Fruit fly (Drosophila melanogaster): ENCODE data around the gene CG4511.

The CG4511 gene

DNA sequence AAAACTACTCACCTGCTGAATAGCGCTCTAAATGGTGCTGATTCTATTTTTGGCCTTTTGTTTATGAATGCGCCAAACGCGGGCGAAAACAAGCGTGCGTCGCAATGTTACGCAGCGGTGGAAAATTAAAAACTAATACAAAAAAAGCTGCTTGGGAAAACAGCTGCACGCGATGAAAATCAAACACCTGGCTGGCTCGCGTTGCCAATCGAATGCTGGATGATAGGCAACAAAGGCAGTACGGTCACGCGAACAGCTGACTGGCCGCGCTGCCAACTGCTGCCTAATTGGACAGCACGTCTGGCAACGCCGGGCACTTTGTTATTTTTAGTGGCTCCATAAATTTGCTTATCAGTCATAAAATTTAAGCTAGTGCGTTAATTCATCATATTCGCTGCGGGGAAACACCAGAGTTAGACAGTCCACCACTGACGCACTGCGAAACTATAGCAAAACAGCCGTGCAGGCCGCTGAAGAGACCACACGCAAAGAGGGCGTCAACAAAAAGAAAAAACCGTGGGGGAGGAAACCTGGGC, 14.2 kb downstream of the CG4511 start, which contains the start of the genes SelR and Tsp86D (continued):
- no peak for TF ChIP-seq Usf (GFP tag; optimal IDR thresholded peaks at IDR 0.05)
- TF ChIP-seq yki (optimal IDR thresholded peaks at IDR 0.05) = no peak
- TF ChIP-seq CG13296 (GFP tag; optimal IDR thresholded peaks at IDR 0.05) = peak; percentile 73
- no peak for TF ChIP-seq CG5245 (GFP tag; optimal IDR thresholded peaks at IDR 0.05)
- TF ChIP-seq D19B (GFP tag; optimal IDR thresholded peaks at IDR 0.05) = no peak
- no peak for TF ChIP-seq nerfin-2 (GFP tag; IDR thresholded peaks at IDR 0.05; ENCODE audit: partially characterized antibody)
- peak; percentile 17 for TF ChIP-seq Antp (GFP tag; optimal IDR thresholded peaks at IDR 0.05)
- no peak for TF ChIP-seq Drgx (GFP tag; IDR thresholded peaks at IDR 0.05)
- TF ChIP-seq CG3995 (GFP tag; optimal IDR thresholded peaks at IDR 0.05) = no peak
- peak in 1 of 2 experiments; percentile 35 for TF ChIP-seq insv (GFP tag; optimal IDR thresholded peaks at IDR 0.05)
- peak; percentile 13; the same call in 1 of the 3 replicates for TF ChIP-seq row (GFP tag; IDR thresholded peaks at IDR 0.05)
- no peak for TF ChIP-seq Ssrp (tag; optimal IDR thresholded peaks at IDR 0.05)
- TF ChIP-seq mirr (GFP tag; optimal IDR thresholded peaks at IDR 0.05) = peak; percentile 82
- TF ChIP-seq grau (tag; optimal IDR thresholded peaks at IDR 0.05) = peak; percentile 32
- TF ChIP-seq Dbx (GFP tag; IDR thresholded peaks at IDR 0.05) = peak; percentile 28; the same call in 2 of the 3 replicates
- peak; percentile 84 for TF ChIP-seq CG13894 (tag; optimal IDR thresholded peaks at IDR 0.05)
- no peak for TF ChIP-seq TFAM (GFP tag; optimal IDR thresholded peaks at IDR 0.05)
- peak; percentile 67 for TF ChIP-seq Hmr (GFP tag; optimal IDR thresholded peaks at IDR 0.05)
- TF ChIP-seq caup (GFP tag; optimal IDR thresholded peaks at IDR 0.05; ENCODE audit: severe bottlenecking) = peak; percentile 42
- TF ChIP-seq CG7372 (GFP tag; IDR thresholded peaks at IDR 0.05) = no peak
- TF ChIP-seq p53 (GFP tag; optimal IDR thresholded peaks at IDR 0.05) = peak; percentile 57
- no peak for TF ChIP-seq hth (optimal IDR thresholded peaks at IDR 0.05)
- peak; percentile 65 for TF ChIP-seq CG14710 (tag; optimal IDR thresholded peaks at IDR 0.05)
- TF ChIP-seq peb (GFP tag; IDR thresholded peaks at IDR 0.05) = no peak
- TF ChIP-seq CG2199 (GFP tag; IDR thresholded peaks at IDR 0.05) = no peak
- TF ChIP-seq CG9932 (GFP tag; IDR thresholded peaks at IDR 0.05) = no peak
- TF ChIP-seq sob (GFP tag; IDR thresholded peaks at IDR 0.05) = peak; percentile 41; the same call in 1 of the 2 replicates
- TF ChIP-seq CG3065 (GFP tag; optimal IDR thresholded peaks at IDR 0.05) = no peak
- TF ChIP-seq YL-1 (GFP tag; optimal IDR thresholded peaks at IDR 0.05) = peak; percentile 95
- no peak for TF ChIP-seq pros (GFP tag; optimal IDR thresholded peaks at IDR 0.05)
- TF ChIP-seq CG8388 (GFP tag; optimal IDR thresholded peaks at IDR 0.05) = no peak
- TF ChIP-seq cwo (GFP tag; optimal IDR thresholded peaks at IDR 0.05) = peak; percentile 47
- no peak for TF ChIP-seq HLH54F (GFP tag; optimal IDR thresholded peaks at IDR 0.05)
- peak; percentile 15 for TF ChIP-seq CG12769 (tag; optimal IDR thresholded peaks at IDR 0.05)
- no peak for TF ChIP-seq Spps (tag; optimal IDR thresholded peaks at IDR 0.05)
- no peak for TF ChIP-seq al (GFP tag; IDR thresholded peaks at IDR 0.05)
- peak; percentile 69 for TF ChIP-seq CG3281 (GFP tag; optimal IDR thresholded peaks at IDR 0.05)
- TF ChIP-seq CG15696 (tag; optimal IDR thresholded peaks at IDR 0.05) = no peak
- TF ChIP-seq schlank (tag; optimal IDR thresholded peaks at IDR 0.05) = peak; percentile 6
- peak; percentile 47 for TF ChIP-seq CG12071 (GFP tag; optimal IDR thresholded peaks at IDR 0.05)
- peak; percentile 26; the same call in 1 of the 2 replicates for TF ChIP-seq Adf1 (GFP tag; IDR thresholded peaks at IDR 0.05)
- no peak for TF ChIP-seq Aef1 (GFP tag; IDR thresholded peaks at IDR 0.05)
- TF ChIP-seq jigr1 (GFP tag; IDR thresholded peaks at IDR 0.05) = no peak
- TF ChIP-seq gce (GFP tag; IDR thresholded peaks at IDR 0.05) = no peak
- no peak for TF ChIP-seq disco-r (GFP tag; optimal IDR thresholded peaks at IDR 0.05)
- TF ChIP-seq CG11085 (GFP tag; IDR thresholded peaks at IDR 0.05) = no peak
- TF ChIP-seq CG6654 (GFP tag; optimal IDR thresholded peaks at IDR 0.05) = no peak
- no peak for TF ChIP-seq corto (GFP tag; optimal IDR thresholded peaks at IDR 0.05)
- TF ChIP-seq Bgb (GFP tag; IDR thresholded peaks at IDR 0.05; ENCODE audit: partially characterized antibody) = peak; percentile 74
- no peak for TF ChIP-seq lola (GFP tag; optimal IDR thresholded peaks at IDR 0.05)
- no peak for TF ChIP-seq Kr (GFP tag; optimal IDR thresholded peaks at IDR 0.05)

Data from whole organism, embryonic.